Worm (Caenorhabditis elegans): ENCODE results near the gene R102.3.

ce11 chrIV:10697022-10697979, 8.0 kb downstream of the R102.3 start, which contains the start of gene allo-1:
- TF ChIP-seq F13H6.1 (tag; optimal IDR thresholded peaks at IDR 0.05) (no peak), elt-4 (tag; optimal IDR thresholded peaks at IDR 0.05) (no peak), npax-4 (tag; optimal IDR thresholded peaks at IDR 0.05) (no peak), ama-1 (optimal IDR thresholded peaks at IDR 0.05) (no peak), elt-2 (tag; optimal IDR thresholded peaks at IDR 0.05) (no peak), ceh-9 (tag; optimal IDR thresholded peaks at IDR 0.05) (no peak), tbx-2 (tag; optimal IDR thresholded peaks at IDR 0.05) (no peak)

All from whole organism, late embryonic.